Fruit fly (Drosophila melanogaster) whole organism, embryonic: Measurements from ENCODE around the gene CG31109.
A peak's percentile ranks its signal among the peaks of the same experiment; 100 is the strongest.

Source experiments
- ATbp ChIP-seq: fragments of 200-800 bp; sonication (Bioruptor generic); optimal IDR thresholded peaks from 2 replicates; lab custom pipeline; 2017; ENCODE audit warnings: missing biosample characterization, mild to moderate bottlenecking, missing genetic modification characterization, missing genetic modification reagents
- Adf1 ChIP-seq: fragments of 200-800 bp; sonication (Bioruptor generic); IDR thresholded peaks from 2 replicates; pipeline ENCODE4 v1.3.6; 2022; ENCODE audit warnings: missing biosample characterization, missing genetic modification characterization
- CG1024 ChIP-seq: fragments of 200-800 bp; sonication (Bioruptor generic); IDR thresholded peaks from 2 replicates; pipeline ENCODE4 v1.3.6; 2022; ENCODE audit warnings: missing biosample characterization, missing genetic modification characterization
- CG10267 ChIP-seq: fragments of 200-800 bp; sonication (Bioruptor generic); optimal IDR thresholded peaks from 2 replicates; lab custom pipeline; 2018; ENCODE audit warnings: missing biosample characterization, mild to moderate bottlenecking, missing genetic modification characterization, moderate library complexity
- CG10654 ChIP-seq: fragments of 200-800 bp; sonication (Bioruptor generic); optimal IDR thresholded peaks from 2 replicates; lab custom pipeline; 2016; ENCODE audit warnings: missing biosample characterization, missing genetic modification characterization
- CG11695 ChIP-seq: fragments of 200-800 bp; sonication (Bioruptor generic); IDR thresholded peaks from 3 replicates; pipeline ENCODE4 v1.3.6; 2022; ENCODE audit warnings: missing biosample characterization, missing genetic modification characterization
- CG12659 ChIP-seq: fragments of 200-800 bp; sonication (Bioruptor generic); optimal IDR thresholded peaks from 3 replicates; lab custom pipeline; 2017; ENCODE audit warnings: mild to moderate bottlenecking, missing biosample characterization, missing genetic modification reagents, missing genetic modification characterization
- CG12769 ChIP-seq: fragments of 200-800 bp; sonication (Bioruptor generic); optimal IDR thresholded peaks from 2 replicates; lab custom pipeline; 2019; ENCODE audit warnings: missing biosample characterization, mild to moderate bottlenecking, missing genetic modification characterization, moderate library complexity
- CG15514 ChIP-seq: fragments of 200-800 bp; sonication (Bioruptor generic); optimal IDR thresholded peaks from 3 replicates; lab custom pipeline; 2017; ENCODE audit warnings: missing biosample characterization, missing genetic modification characterization, mild to moderate bottlenecking, moderate library complexity, missing genetic modification reagents
- CG1647 ChIP-seq: fragments of 200-800 bp; sonication (Bioruptor generic); optimal IDR thresholded peaks from 3 replicates; lab custom pipeline; 2016; ENCODE audit warnings: missing biosample characterization, missing genetic modification characterization
- CG16779 ChIP-seq: fragments of 200-800 bp; sonication (Bioruptor generic); IDR thresholded peaks from 2 replicates; pipeline ENCODE4 v1.3.6; 2022; ENCODE audit warnings: missing biosample characterization, missing genetic modification characterization
- CG16863 ChIP-seq: fragments of 200-800 bp; sonication (Bioruptor generic); optimal IDR thresholded peaks from 3 replicates; lab custom pipeline; 2016; ENCODE audit warnings: missing biosample characterization, missing genetic modification characterization
- CG17361 ChIP-seq: fragments of 200-800 bp; sonication (Bioruptor generic); IDR thresholded peaks from 3 replicates; pipeline ENCODE4 v1.3.6; 2022; ENCODE audit warnings: missing biosample characterization, missing genetic modification characterization
- CG17385 ChIP-seq: fragments of 200-800 bp; sonication (Bioruptor generic); optimal IDR thresholded peaks from 3 replicates; lab custom pipeline; 2018; ENCODE audit warnings: missing biosample characterization, mild to moderate bottlenecking, missing genetic modification characterization
- CG2678 ChIP-seq: fragments of 200-800 bp; sonication (Bioruptor generic); optimal IDR thresholded peaks from 3 replicates; lab custom pipeline; 2019; ENCODE audit warnings: missing biosample characterization, mild to moderate bottlenecking, missing genetic modification characterization, moderate library complexity
- CG3163 ChIP-seq: fragments of 200-800 bp; sonication (Bioruptor generic); optimal IDR thresholded peaks from 3 replicates; lab custom pipeline; 2016; ENCODE audit warnings: missing biosample characterization, missing genetic modification characterization
- CG4360 ChIP-seq: fragments of 200-800 bp; sonication (Bioruptor generic); IDR thresholded peaks from 2 replicates; pipeline ENCODE4 v1.3.6; 2022; ENCODE audit warnings: missing biosample characterization, missing genetic modification characterization
- CG4730 ChIP-seq: fragments of 200-800 bp; sonication (Bioruptor generic); IDR thresholded peaks from 2 replicates; pipeline ENCODE4 v1.3.6; 2022; ENCODE audit warnings: missing biosample characterization, missing genetic modification characterization
- CG6254 ChIP-seq: fragments of 200-800 bp; sonication (Bioruptor generic); optimal IDR thresholded peaks from 3 replicates; lab custom pipeline; 2017; ENCODE audit warnings: mild to moderate bottlenecking, missing biosample characterization, missing genetic modification reagents, missing genetic modification characterization
- CG7963 ChIP-seq: fragments of 200-800 bp; sonication (Bioruptor generic); IDR thresholded peaks from 3 replicates; pipeline ENCODE4 v1.3.6; 2022; ENCODE audit warnings: missing biosample characterization, missing genetic modification characterization; ENCODE audit not compliant: partially characterized antibody
- CG9215 ChIP-seq: fragments of 200-800 bp; sonication (Bioruptor generic); IDR thresholded peaks from 2 replicates; pipeline ENCODE4 v1.3.6; 2022; ENCODE audit warnings: missing biosample characterization, missing genetic modification characterization
- CG9817 ChIP-seq: fragments of 200-800 bp; sonication (Bioruptor generic); optimal IDR thresholded peaks from 2 replicates; lab custom pipeline; 2018; ENCODE audit warnings: missing biosample characterization, mild to moderate bottlenecking, missing genetic modification characterization, moderate library complexity
- Hr51 ChIP-seq, 2 experiments: fragments of 200-800 bp; sonication (Bioruptor generic); optimal IDR thresholded peaks; 2 replicates in 1 of 2; 3 replicates in 1 of 2; lab custom pipeline; 2016 to 2018; ENCODE audit warnings: missing biosample characterization in 2 of 2, missing genetic modification characterization in 2 of 2, mild to moderate bottlenecking in 1 of 2, moderate library complexity in 1 of 2
- Mes4 ChIP-seq: fragments of 200-800 bp; sonication (Bioruptor generic); optimal IDR thresholded peaks from 2 replicates; lab custom pipeline; 2016; ENCODE audit warnings: missing biosample characterization, missing genetic modification characterization
- Oli ChIP-seq: fragments of 200-800 bp; sonication (Bioruptor generic); optimal IDR thresholded peaks from 2 replicates; lab custom pipeline; 2018; ENCODE audit warnings: missing biosample characterization, mild to moderate bottlenecking, missing genetic modification characterization, moderate library complexity
- Xbp1 ChIP-seq: fragments of 200-800 bp; sonication (Bioruptor generic); optimal IDR thresholded peaks from 3 replicates; lab custom pipeline; 2016; ENCODE audit warnings: missing biosample characterization, mild to moderate bottlenecking, missing genetic modification characterization
- aop ChIP-seq: fragments of 200-800 bp; sonication (Bioruptor generic); IDR thresholded peaks from 2 replicates; pipeline ENCODE4 v1.3.6; 2022; ENCODE audit warnings: missing biosample characterization, missing genetic modification characterization
- ap ChIP-seq: fragments of 200-800 bp; sonication (Bioruptor generic); IDR thresholded peaks from 2 replicates; pipeline ENCODE4 v1.3.6; 2022; ENCODE audit warnings: missing biosample characterization, missing genetic modification characterization
- bsh ChIP-seq, 2 experiments: fragments of 200-800 bp; sonication (Bioruptor generic); optimal IDR thresholded peaks; 2 replicates each; lab custom pipeline; 2017 to 2018; ENCODE audit warnings: mild to moderate bottlenecking in 2 of 2, missing biosample characterization in 2 of 2, missing genetic modification characterization in 2 of 2, moderate library complexity in 1 of 2
- caup ChIP-seq: fragments of 200-800 bp; sonication (Bioruptor generic); optimal IDR thresholded peaks from 3 replicates; lab custom pipeline; 2017; ENCODE audit warnings: missing biosample characterization, mild to moderate bottlenecking, missing genetic modification characterization, moderate library complexity; ENCODE audit not compliant: severe bottlenecking
- chm ChIP-seq: fragments of 200-800 bp; sonication (Bioruptor generic); IDR thresholded peaks from 2 replicates; pipeline ENCODE4 v1.3.6; 2022; ENCODE audit warnings: missing biosample characterization, missing genetic modification characterization
- cwo ChIP-seq: fragments of 200-800 bp; sonication (Bioruptor generic); optimal IDR thresholded peaks from 3 replicates; lab custom pipeline; 2017; ENCODE audit warnings: missing biosample characterization, missing genetic modification characterization, mild to moderate bottlenecking, moderate library complexity, missing genetic modification reagents
- dm ChIP-seq: fragments of 200-800 bp; sonication (Bioruptor generic); optimal IDR thresholded peaks from 3 replicates; lab custom pipeline; 2016; ENCODE audit warnings: missing biosample characterization, missing genetic modification characterization
- dpn ChIP-seq, 2 experiments: fragments of 200-800 bp; sonication (Bioruptor generic); optimal IDR thresholded peaks; 3 replicates each; lab custom pipeline; 2016; ENCODE audit warnings: missing biosample characterization in 2 of 2, missing genetic modification characterization in 2 of 2
- ewg ChIP-seq: fragments of 200-800 bp; sonication (Bioruptor generic); optimal IDR thresholded peaks from 3 replicates; lab custom pipeline; 2017; ENCODE audit warnings: mild to moderate bottlenecking, missing biosample characterization, missing genetic modification reagents, missing genetic modification characterization
- gcm2 ChIP-seq: fragments of 200-800 bp; sonication (Bioruptor generic); optimal IDR thresholded peaks from 2 replicates; lab custom pipeline; 2016; ENCODE audit warnings: missing biosample characterization, missing genetic modification characterization
- gsb-n ChIP-seq: fragments of 200-800 bp; sonication (Bioruptor generic); optimal IDR thresholded peaks from 3 replicates; lab custom pipeline; 2018; ENCODE audit warnings: missing biosample characterization, mild to moderate bottlenecking, missing genetic modification characterization
- inv ChIP-seq: fragments of 200-800 bp; sonication (Bioruptor generic); IDR thresholded peaks from 2 replicates; pipeline ENCODE4 v1.3.6; 2022; ENCODE audit warnings: missing biosample characterization, missing genetic modification characterization; ENCODE audit not compliant: partially characterized antibody
- jing ChIP-seq: fragments of 200-800 bp; sonication (Bioruptor generic); optimal IDR thresholded peaks from 2 replicates; lab custom pipeline; 2018; ENCODE audit warnings: missing biosample characterization, mild to moderate bottlenecking, missing genetic modification characterization
- lilli ChIP-seq: fragments of 200-800 bp; sonication (Bioruptor generic); optimal IDR thresholded peaks from 3 replicates; lab custom pipeline; 2016; ENCODE audit warnings: missing biosample characterization, missing genetic modification characterization
- lmd ChIP-seq: fragments of 200-800 bp; sonication (Bioruptor generic); IDR thresholded peaks from 2 replicates; pipeline ENCODE4 v1.3.6; 2022; ENCODE audit warnings: missing biosample characterization, missing genetic modification characterization
- mam ChIP-seq: fragments of 200-800 bp; sonication (Bioruptor generic); optimal IDR thresholded peaks from 3 replicates; lab custom pipeline; 2016; ENCODE audit warnings: missing biosample characterization, missing genetic modification characterization
- pho ChIP-seq: fragments of 200-800 bp; sonication (Bioruptor generic); optimal IDR thresholded peaks from 2 replicates; lab custom pipeline; 2016; ENCODE audit warnings: missing biosample characterization, missing genetic modification characterization
- rib ChIP-seq: fragments of 200-800 bp; sonication (Bioruptor generic); IDR thresholded peaks from 2 replicates; pipeline ENCODE4 v1.3.6; 2022; ENCODE audit warnings: missing biosample characterization, missing genetic modification characterization
- shn ChIP-seq: fragments of 200-800 bp; sonication (Bioruptor generic); optimal IDR thresholded peaks from 3 replicates; lab custom pipeline; 2016; ENCODE audit warnings: missing biosample characterization, missing genetic modification characterization
- sim ChIP-seq: fragments of 200-800 bp; sonication (Bioruptor generic); IDR thresholded peaks from 2 replicates; pipeline ENCODE4 v1.3.6; 2022; ENCODE audit warnings: missing biosample characterization, missing genetic modification characterization
- slbo ChIP-seq: fragments of 200-800 bp; sonication (Bioruptor generic); IDR thresholded peaks from 2 replicates; pipeline ENCODE4 v1.3.6; 2022; ENCODE audit warnings: missing biosample characterization, missing genetic modification characterization
- sob ChIP-seq: fragments of 200-800 bp; sonication (Bioruptor generic); IDR thresholded peaks from 2 replicates; pipeline ENCODE4 v1.3.6; 2022; ENCODE audit warnings: missing biosample characterization, missing genetic modification characterization
- tin ChIP-seq: fragments of 200-800 bp; sonication (Bioruptor generic); optimal IDR thresholded peaks from 3 replicates; lab custom pipeline; 2016; ENCODE audit warnings: missing biosample characterization, missing genetic modification characterization
- tx ChIP-seq: fragments of 200-800 bp; sonication (Bioruptor generic); optimal IDR thresholded peaks from 2 replicates; lab custom pipeline; 2016; ENCODE audit warnings: missing biosample characterization, missing genetic modification characterization

The CG31109 gene

dm6 chr3R:25004763-25005162, 49.7 kb downstream of the CG31109 start (continued):
- TF ChIP-seq CG7963 (no peak), slbo (GFP tag; lab: Robert Waterston, UW) (peak; percentile 68), CG17361 (no peak; the same call in 2 of the 3 replicates), sob (GFP tag; lab: Robert Waterston, UW) (peak; percentile 77), CG16779 (GFP tag; lab: Robert Waterston, UW) (no peak), pho (peak; percentile 14), CG1647 (peak; percentile 30), sim (0 out of 2 replicates have a peak, but pooled peaks have one; percentile 26), CG4730 (peak; percentile 31; the same call in 1 of the 2 replicates), CG4360 (GFP tag; lab: Robert Waterston, UW) (no peak), gcm2 (GFP tag; lab: Kevin White, UChicago) (no peak), CG15514 (GFP tag; lab: Kevin White, UChicago) (peak; percentile 36), jing (GFP tag; lab: Kevin White, UChicago) (peak; percentile 62), CG9817 (peak; percentile 32), shn (GFP tag; lab: Kevin White, UChicago) (peak; percentile 7), chm (GFP tag; lab: Robert Waterston, UW) (peak; percentile 31; the same call in 1 of the 2 replicates), bsh (GFP tag; optimal IDR thresholded peaks at IDR 0.05; lab: Kevin White, UChicago) (peak in 1 of 2 experiments; percentile 68), rib (GFP tag; lab: Robert Waterston, UW) (no peak), lmd (peak; percentile 76), tin (GFP tag; lab: Kevin White, UChicago) (peak; percentile 63), CG1024 (GFP tag; lab: Robert Waterston, UW) (peak; percentile 72), mam (GFP tag; lab: Kevin White, UChicago) (peak; percentile 43), aop (GFP tag; lab: Robert Waterston, UW) (no peak), caup (GFP tag; lab: Kevin White, UChicago) (peak; percentile 32), CG2678 (peak; percentile 69), Xbp1 (peak; percentile 72), CG6254 (GFP tag; lab: Kevin White, UChicago) (no peak), Hr51 (GFP tag; optimal IDR thresholded peaks at IDR 0.05; lab: Kevin White, UChicago) (peak; percentile 20 to 70), dm (GFP tag; lab: Kevin White, UChicago) (peak; percentile 6), lilli (GFP tag; lab: Kevin White, UChicago) (peak; percentile 42), ewg (peak; percentile 20), CG16863 (peak; percentile 42), CG11695 (GFP tag; lab: Robert Waterston, UW) (no peak), Mes4 (GFP tag; lab: Kevin White, UChicago) (peak; percentile 51), CG17385 (GFP tag; lab: Kevin White, UChicago) (peak; percentile 43), tx (GFP tag; lab: Kevin White, UChicago) (peak; percentile 20), ATbp (peak; percentile 17), CG10267 (tag; lab: Kevin White, UChicago) (peak; percentile 24), cwo (GFP tag; lab: Kevin White, UChicago) (peak; percentile 51), dpn (GFP tag; optimal IDR thresholded peaks at IDR 0.05; lab: Kevin White, UChicago) (peak; percentile 49 to 70), gsb-n (tag; lab: Kevin White, UChicago) (peak; percentile 46), CG3163 (GFP tag; lab: Kevin White, UChicago) (peak; percentile 13), inv (no peak), ap (GFP tag; lab: Robert Waterston, UW) (no peak), CG12659 (GFP tag; lab: Kevin White, UChicago) (peak; percentile 26), Oli (tag; lab: Kevin White, UChicago) (peak; percentile 69), CG10654 (GFP tag; lab: Kevin White, UChicago) (peak; percentile 32), Adf1 (GFP tag; lab: Robert Waterston, UW) (no peak), CG9215 (GFP tag; lab: Robert Waterston, UW) (0 out of 2 replicates have a peak, but pooled peaks have one; percentile 13), CG12769 (tag; lab: Kevin White, UChicago) (peak; percentile 72)
